Worm (Caenorhabditis elegans) whole organism, L4 larva: ENCODE data around the gene W01D2.3.

ENCODE experiments used
- D1046.2 ChIP-seq: fragments of 200-800 bp; sonication (Bioruptor generic); IDR thresholded peaks from 2 replicates; pipeline ENCODE4 v1.3.6; 2022; ENCODE audit warnings: missing genetic modification characterization, missing compliant biosample characterization
- F10B5.3 ChIP-seq: sonication (generic microtip); optimal IDR thresholded peaks from 2 replicates; lab custom pipeline; 2016; ENCODE audit warnings: mild to moderate bottlenecking, missing genetic modification characterization, missing compliant biosample characterization
- F26F4.8 ChIP-seq: fragments of 200-800 bp; sonication (Bioruptor generic); conservative IDR thresholded peaks from 2 replicates; pipeline ENCODE4 v1.3.6; 2022; ENCODE audit warnings: missing genetic modification characterization, missing compliant biosample characterization
- F37D6.2 ChIP-seq: sonication (generic microtip); optimal IDR thresholded peaks from 2 replicates; lab custom pipeline; 2016; ENCODE audit warnings: mild to moderate bottlenecking, missing genetic modification characterization, missing compliant biosample characterization
- F44E2.7 ChIP-seq: fragments of 200-800 bp; sonication (Bioruptor generic); IDR thresholded peaks from 2 replicates; pipeline ENCODE4 v2.1.2; 2022; ENCODE audit warnings: missing genetic modification characterization, missing compliant biosample characterization
- R02D3.7 ChIP-seq: fragments of 150-350 bp; sonication (generic microtip); optimal IDR thresholded peaks from 3 replicates; lab custom pipeline; 2014; ENCODE audit warnings: missing biosample characterization, missing genetic modification characterization
- Y48G9A.11 ChIP-seq: fragments of 200-800 bp; sonication (Bioruptor generic); IDR thresholded peaks from 2 replicates; pipeline ENCODE4 v1.3.6; 2022; ENCODE audit warnings: missing genetic modification reagents, missing genetic modification characterization, missing compliant biosample characterization
- Y5F2A.4 ChIP-seq: fragments of 200-800 bp; sonication (Bioruptor generic); optimal IDR thresholded peaks from 2 replicates; lab custom pipeline; 2018; ENCODE audit warnings: mild to moderate bottlenecking, missing genetic modification characterization, missing compliant biosample characterization
- ZK337.2 ChIP-seq: fragments of 200-800 bp; sonication (Bioruptor generic); IDR thresholded peaks from 2 replicates; pipeline ENCODE4 v1.3.6; 2022; ENCODE audit warnings: missing genetic modification reagents, missing genetic modification characterization, missing compliant biosample characterization
- aha-1 ChIP-seq: fragments of 150-350 bp; peaks from one replicate; lab custom pipeline; 2014; ENCODE audit warnings: missing biosample characterization, missing genetic modification characterization
- aly-2 ChIP-seq: sonication (generic microtip); optimal IDR thresholded peaks from 2 replicates; lab custom pipeline; 2018; ENCODE audit warnings: missing biosample characterization, missing genetic modification characterization
- arid-1 ChIP-seq: fragments of 200-800 bp; sonication (Bioruptor generic); conservative IDR thresholded peaks from 2 replicates; pipeline ENCODE4 v1.3.6; 2022; ENCODE audit warnings: missing genetic modification reagents, missing genetic modification characterization, missing compliant biosample characterization
- attf-4 ChIP-seq: sonication (generic microtip); optimal IDR thresholded peaks from 3 replicates; lab custom pipeline; 2017; ENCODE audit warnings: missing biosample characterization, missing genetic modification characterization
- ceh-20 ChIP-seq: fragments of 200-800 bp; sonication (Bioruptor generic); IDR thresholded peaks from 2 replicates; pipeline ENCODE4 v1.3.6; 2022; ENCODE audit warnings: missing genetic modification reagents, missing genetic modification characterization, missing compliant biosample characterization
- ceh-82 ChIP-seq: sonication (generic microtip); optimal IDR thresholded peaks from 2 replicates; lab custom pipeline; 2017; ENCODE audit warnings: missing biosample characterization, missing genetic modification characterization
- ces-1 ChIP-seq: fragments of 150-350 bp; sonication (generic microtip); optimal IDR thresholded peaks from 4 replicates; lab custom pipeline; 2014; ENCODE audit warnings: missing biosample characterization, missing genetic modification reagents, missing genetic modification characterization
- daf-12 ChIP-seq: fragments of 150-350 bp; optimal IDR thresholded peaks from 2 replicates; lab custom pipeline; 2014; ENCODE audit warnings: missing biosample characterization, missing genetic modification reagents, missing genetic modification characterization
- daf-16 ChIP-seq, 3 experiments: sonication (generic microtip); optimal IDR thresholded peaks; 2 replicates each; lab custom pipeline; 2016 to 2017; ENCODE audit warnings: missing genetic modification characterization in 3 of 3, missing genetic modification reagents in 3 of 3, mild to moderate bottlenecking in 2 of 3, missing compliant biosample characterization in 2 of 3, missing biosample characterization in 1 of 3, moderate library complexity in 1 of 3
- daf-8 ChIP-seq: fragments of 200-800 bp; sonication (Bioruptor generic); IDR thresholded peaks from 2 replicates; pipeline ENCODE4 v1.3.6; 2022; ENCODE audit warnings: missing genetic modification characterization, missing compliant biosample characterization
- dmd-6 ChIP-seq: fragments of 200-800 bp; sonication (Bioruptor generic); IDR thresholded peaks from 2 replicates; pipeline ENCODE4 v1.3.6; 2022; ENCODE audit warnings: missing genetic modification reagents, missing genetic modification characterization, missing compliant biosample characterization
- egl-43 ChIP-seq: fragments of 200-800 bp; sonication (Bioruptor generic); IDR thresholded peaks from 2 replicates; pipeline ENCODE4 v1.3.6; 2022; ENCODE audit warnings: missing genetic modification reagents, missing genetic modification characterization, missing compliant biosample characterization
- fkh-10 ChIP-seq: fragments of 150-350 bp; optimal IDR thresholded peaks from 2 replicates; lab custom pipeline; 2014; ENCODE audit warnings: missing biosample characterization, missing genetic modification reagents, missing genetic modification characterization
- fos-1 ChIP-seq: fragments of 150-350 bp; optimal IDR thresholded peaks from 2 replicates; lab custom pipeline; 2014; ENCODE audit warnings: missing biosample characterization, missing genetic modification characterization
- gei-8 ChIP-seq: fragments of 200-800 bp; sonication (Bioruptor generic); optimal IDR thresholded peaks from 2 replicates; lab custom pipeline; 2018; ENCODE audit warnings: mild to moderate bottlenecking, missing genetic modification characterization, missing compliant biosample characterization
- hlh-30 ChIP-seq: sonication (generic microtip); optimal IDR thresholded peaks from 2 replicates; lab custom pipeline; 2017; ENCODE audit warnings: antibody characterized with exemption, mild to moderate bottlenecking, missing genetic modification characterization, missing compliant biosample characterization; ENCODE audit not compliant: insufficient read depth
- hmg-1.1 ChIP-seq: fragments of 200-800 bp; sonication (Bioruptor generic); IDR thresholded peaks from 2 replicates; pipeline ENCODE4 v1.3.6; 2022; ENCODE audit warnings: missing genetic modification reagents, missing genetic modification characterization, missing compliant biosample characterization
- lin-15B ChIP-seq: fragments of 150-350 bp; sonication (generic microtip); optimal IDR thresholded peaks from 3 replicates; lab custom pipeline; 2014; ENCODE audit warnings: missing biosample characterization, missing genetic modification characterization
- lir-3 ChIP-seq: sonication (generic microtip); optimal IDR thresholded peaks from 2 replicates; lab custom pipeline; 2016; ENCODE audit warnings: mild to moderate bottlenecking, missing genetic modification characterization, missing compliant biosample characterization
- lsy-2 ChIP-seq, 2 experiments: fragments of 150-350 bp in 1 of 2; sonication (generic microtip) in 1 of 2; optimal IDR thresholded peaks; 2 replicates each; lab custom pipeline; 2014 to 2017; ENCODE audit warnings: missing biosample characterization in 2 of 2, missing genetic modification characterization in 2 of 2
- mdl-1 ChIP-seq, 2 experiments: fragments of 150-350 bp in 1 of 2; sonication (generic microtip) in 1 of 2; optimal IDR thresholded peaks; 2 replicates each; lab custom pipeline; 2014 to 2017; ENCODE audit warnings: missing biosample characterization in 2 of 2, missing genetic modification characterization in 2 of 2
- mep-1 ChIP-seq: fragments of 150-350 bp; sonication (generic microtip); optimal IDR thresholded peaks from 3 replicates; lab custom pipeline; 2014; ENCODE audit warnings: missing biosample characterization, missing genetic modification characterization
- mxl-3 ChIP-seq: fragments of 200-800 bp; sonication (Bioruptor generic); optimal IDR thresholded peaks from 2 replicates; lab custom pipeline; 2018; ENCODE audit warnings: mild to moderate bottlenecking, missing genetic modification characterization, missing compliant biosample characterization
- nhr-10 ChIP-seq: fragments of 150-350 bp; optimal IDR thresholded peaks from 2 replicates; lab custom pipeline; 2014; ENCODE audit warnings: missing biosample characterization, missing genetic modification characterization
- nhr-102 ChIP-seq: sonication (generic microtip); optimal IDR thresholded peaks from 2 replicates; lab custom pipeline; 2016; ENCODE audit warnings: mild to moderate bottlenecking, missing genetic modification characterization, moderate library complexity, missing compliant biosample characterization
- nhr-11 ChIP-seq: fragments of 150-350 bp; optimal IDR thresholded peaks from 2 replicates; lab custom pipeline; 2014; ENCODE audit warnings: missing biosample characterization, missing genetic modification characterization
- nhr-48 ChIP-seq: sonication (generic microtip); optimal IDR thresholded peaks from 2 replicates; lab custom pipeline; 2016; ENCODE audit warnings: mild to moderate bottlenecking, missing genetic modification characterization, missing compliant biosample characterization
- nhr-77 ChIP-seq: fragments of 150-350 bp; optimal IDR thresholded peaks from 2 replicates; lab custom pipeline; 2014; ENCODE audit warnings: missing biosample characterization, missing genetic modification characterization
- php-3 ChIP-seq: fragments of 200-800 bp; sonication (Bioruptor generic); IDR thresholded peaks from 2 replicates; pipeline ENCODE4 v1.3.6; 2022; ENCODE audit warnings: missing genetic modification reagents, missing genetic modification characterization, missing compliant biosample characterization
- pqm-1 ChIP-seq: sonication (generic microtip); optimal IDR thresholded peaks from 2 replicates; lab custom pipeline; 2017; ENCODE audit warnings: missing biosample characterization, missing genetic modification characterization
- rbr-2 ChIP-seq: sonication (generic microtip); optimal IDR thresholded peaks from 2 replicates; lab custom pipeline; 2016; ENCODE audit warnings: missing genotype, missing genetic modification characterization, missing compliant biosample characterization
- saeg-2 ChIP-seq: fragments of 200-800 bp; sonication (Bioruptor generic); IDR thresholded peaks from 2 replicates; pipeline ENCODE4 v1.3.6; 2022; ENCODE audit warnings: missing genetic modification reagents, missing genetic modification characterization, missing compliant biosample characterization
- set-16 ChIP-seq: fragments of 200-800 bp; sonication (Bioruptor generic); IDR thresholded peaks from 2 replicates; pipeline ENCODE4 v1.3.6; 2022; ENCODE audit warnings: missing genetic modification reagents, missing genetic modification characterization, missing compliant biosample characterization
- spr-1 ChIP-seq: sonication (generic microtip); optimal IDR thresholded peaks from 2 replicates; lab custom pipeline; 2016; ENCODE audit warnings: mild to moderate bottlenecking, missing genetic modification characterization, missing compliant biosample characterization
- spr-3 ChIP-seq: fragments of 200-800 bp; sonication (Bioruptor generic); optimal IDR thresholded peaks from 2 replicates; lab custom pipeline; 2018; ENCODE audit warnings: mild to moderate bottlenecking, missing genetic modification characterization, missing compliant biosample characterization
- tag-97 ChIP-seq: fragments of 200-800 bp; sonication (Bioruptor generic); IDR thresholded peaks from 2 replicates; pipeline ENCODE4 v1.3.6; 2022; ENCODE audit warnings: missing genetic modification characterization, missing compliant biosample characterization
- tra-1 ChIP-seq: fragments of 200-800 bp; sonication (Bioruptor generic); IDR thresholded peaks from 2 replicates; pipeline ENCODE4 v1.3.6; 2022; ENCODE audit warnings: missing genetic modification reagents, missing genetic modification characterization, missing compliant biosample characterization
- unc-39 ChIP-seq: sonication (generic microtip); optimal IDR thresholded peaks from 2 replicates; lab custom pipeline; 2017; ENCODE audit warnings: missing biosample characterization, missing genetic modification characterization
- unc-62 ChIP-seq, 3 experiments: fragments of 150-350 bp in 1 of 3; sonication (generic microtip); optimal IDR thresholded peaks in 2 of 3; peaks in 1 of 3; 1 replicate in 1 of 3; 2 replicates in 2 of 3; lab custom pipeline; 2014 to 2017; ENCODE audit warnings: missing biosample characterization in 3 of 3, missing genetic modification characterization in 3 of 3, missing genetic modification reagents in 3 of 3, missing genotype in 1 of 3
- vab-7 ChIP-seq: fragments of 200-800 bp; sonication (Bioruptor generic); IDR thresholded peaks from 2 replicates; pipeline ENCODE4 v1.3.6; 2022; ENCODE audit warnings: missing genetic modification reagents, missing genetic modification characterization, missing compliant biosample characterization
- zfp-3 ChIP-seq: fragments of 200-800 bp; sonication (Bioruptor generic); conservative IDR thresholded peaks from 2 replicates; pipeline ENCODE4 v1.3.6; 2022; ENCODE audit warnings: missing genetic modification reagents, missing genetic modification characterization, missing compliant biosample characterization
- zip-2 ChIP-seq: fragments of 150-350 bp; optimal IDR thresholded peaks from 2 replicates; lab custom pipeline; 2014; ENCODE audit warnings: missing biosample characterization, missing genetic modification characterization
- ztf-7 ChIP-seq: fragments of 150-350 bp; optimal IDR thresholded peaks from 2 replicates; lab custom pipeline; 2014; ENCODE audit warnings: missing biosample characterization, missing genetic modification characterization

Gene W01D2.3

ce11 chrII:14822419-14822818 is 18.3 kb upstream of the W01D2.3 start (continued):
- TF ChIP-seq vab-7 (no peak), dmd-6 (GFP tag; lab: Robert Waterston, UW) (peak; percentile 92), saeg-2 (GFP tag; lab: Robert Waterston, UW) (no peak), ztf-7 (tag; lab: Kevin White, UChicago) (no peak), fos-1 (tag; lab: Kevin White, UChicago) (no peak), aly-2 (tag; lab: Kevin White, UChicago) (no peak), gei-8 (GFP tag; lab: Kevin White, UChicago) (no peak), daf-8 (GFP tag; lab: Robert Waterston, UW) (no peak), nhr-11 (tag; lab: Kevin White, UChicago) (no peak), tra-1 (no peak), fkh-10 (no peak), mdl-1 (tag; optimal IDR thresholded peaks at IDR 0.05; lab: Kevin White, UChicago) (peak in 1 of 2 experiments; percentile 59), F10B5.3 (tag; lab: Kevin White, UChicago) (no peak), nhr-102 (peak; percentile 66), zip-2 (tag; lab: Kevin White, UChicago) (no peak), Y5F2A.4 (GFP tag; lab: Kevin White, UChicago) (no peak), D1046.2 (GFP tag; lab: Robert Waterston, UW) (no peak), ceh-20 (GFP tag; lab: Robert Waterston, UW) (no peak), ceh-82 (tag; lab: Kevin White, UChicago) (no peak), daf-12 (no peak), hlh-30 (tag; lab: Kevin White, UChicago) (peak; percentile 79), daf-16 (GFP tag; optimal IDR thresholded peaks at IDR 0.05; lab: Kevin White, UChicago) (no peak), daf-16 (tag; optimal IDR thresholded peaks at IDR 0.05; lab: Kevin White, UChicago) (peak; percentile 69), nhr-48 (tag; lab: Kevin White, UChicago) (peak; percentile 64), lin-15B (tag; lab: Kevin White, UChicago) (no peak), attf-4 (no peak), spr-1 (tag; lab: Kevin White, UChicago) (peak; percentile 44), nhr-77 (tag; lab: Kevin White, UChicago) (peak; percentile 97), unc-62 (GFP tag; optimal IDR thresholded peaks at IDR 0.05 in 1 of 2; lab: Kevin White, UChicago) (no peak), unc-62 (tag; optimal IDR thresholded peaks at IDR 0.05; lab: Kevin White, UChicago) (no peak), lsy-2 (tag; optimal IDR thresholded peaks at IDR 0.05; lab: Kevin White, UChicago) (peak in 1 of 2 experiments; percentile 59), Y48G9A.11 (no peak), arid-1 (GFP tag; lab: Robert Waterston, UW) (no peak), spr-3 (GFP tag; lab: Kevin White, UChicago) (no peak), tag-97 (GFP tag; lab: Robert Waterston, UW) (no peak), zfp-3 (no peak), F37D6.2 (tag; lab: Kevin White, UChicago) (no peak), nhr-10 (peak; percentile 54), ces-1 (no peak), R02D3.7 (tag; lab: Kevin White, UChicago) (no peak), mep-1 (peak; percentile 80), hmg-1.1 (GFP tag; lab: Robert Waterston, UW) (peak; percentile 54; the same call in 1 of the 2 replicates), pqm-1 (tag; lab: Kevin White, UChicago) (no peak), F44E2.7 (GFP tag; lab: Robert Waterston, UW) (no peak), egl-43 (no peak), php-3 (GFP tag; lab: Robert Waterston, UW) (0 out of 2 replicates have a peak, but pooled peaks have one; percentile 21), unc-39 (tag; lab: Kevin White, UChicago) (no peak), lir-3 (tag; lab: Kevin White, UChicago) (no peak), ZK337.2 (no peak), rbr-2 (tag; lab: Kevin White, UChicago) (peak; percentile 22), set-16 (GFP tag; lab: Robert Waterston, UW) (no peak), aha-1 (no peak), mxl-3 (GFP tag; lab: Kevin White, UChicago) (peak; percentile 82), F26F4.8 (GFP tag; lab: Robert Waterston, UW) (no peak)
